Fruit fly (Drosophila melanogaster) S2 (cell line): Measurements from ENCODE around the gene to.

Source experiments
- CG8478 ChIP-seq: fragments of >200 bp; optimal IDR thresholded peaks from 2 replicates; lab custom pipeline; 2018
- CTCF ChIP-seq, 2 experiments: fragments of >200 bp; optimal IDR thresholded peaks; 2 replicates each; lab custom pipeline; 2018

dm6 chr3R:25225483-25225882, 14.5 kb upstream of the to start:
- TF ChIP-seq CTCF (optimal IDR thresholded peaks at IDR 0.05; lab: Kevin White, UChicago): no peak
- no peak for TF ChIP-seq CG8478 (lab: Kevin White, UChicago)
